Worm (Caenorhabditis elegans) whole organism, mixed stage, embryonic: ENCODE data around the gene thoc-5.

ENCODE experiments used
- blmp-1 ChIP-seq: fragments of 150-350 bp; optimal IDR thresholded peaks from 2 replicates; lab custom pipeline; 2014; ENCODE audit warnings: missing biosample characterization, missing genetic modification characterization
- drap-1 ChIP-seq: fragments of 200-800 bp; sonication (Bioruptor generic); optimal IDR thresholded peaks from 3 replicates; lab custom pipeline; 2018; ENCODE audit warnings: mild to moderate bottlenecking, missing genetic modification characterization, missing compliant biosample characterization
- elt-3 ChIP-seq: fragments of 150-350 bp; optimal IDR thresholded peaks from 2 replicates; lab custom pipeline; 2014; ENCODE audit warnings: missing biosample characterization, missing genetic modification characterization
- lsy-2 ChIP-seq: fragments of 150-350 bp; optimal IDR thresholded peaks from 2 replicates; lab custom pipeline; 2014; ENCODE audit warnings: missing biosample characterization, missing genetic modification characterization
- mep-1 ChIP-seq: fragments of 150-350 bp; optimal IDR thresholded peaks from 2 replicates; lab custom pipeline; 2017; ENCODE audit warnings: missing biosample characterization, missing genetic modification reagents, missing genetic modification characterization, inconsistent platforms
- nhr-28 ChIP-seq: fragments of 150-350 bp; optimal IDR thresholded peaks from 2 replicates; lab custom pipeline; 2014; ENCODE audit warnings: missing biosample characterization, missing genetic modification characterization
- snpc-4 ChIP-seq: fragments of 150-350 bp; optimal IDR thresholded peaks from 2 replicates; lab custom pipeline; 2014; ENCODE audit warnings: missing biosample characterization, missing genetic modification characterization
- unc-39 ChIP-seq: fragments of 150-350 bp; optimal IDR thresholded peaks from 2 replicates; lab custom pipeline; 2014; ENCODE audit warnings: missing biosample characterization, missing genetic modification characterization
- unc-62 ChIP-seq: fragments of 150-350 bp; optimal IDR thresholded peaks from 2 replicates; lab custom pipeline; 2014; ENCODE audit warnings: missing biosample characterization, missing genetic modification reagents, missing genetic modification characterization

- no peak for TF ChIP-seq unc-62 (GFP tag; lab: Kevin White, UChicago)
- no peak for TF ChIP-seq blmp-1 (tag; lab: Kevin White, UChicago)
- TF ChIP-seq unc-39 (tag; lab: Kevin White, UChicago): no peak
- no peak for TF ChIP-seq snpc-4 (tag; lab: Kevin White, UChicago)
- TF ChIP-seq lsy-2 (tag; lab: Kevin White, UChicago): no peak
- no peak for TF ChIP-seq mep-1 (tag; lab: Kevin White, UChicago)
- TF ChIP-seq nhr-28 (tag; lab: Kevin White, UChicago): no peak
- no peak for TF ChIP-seq elt-3
- no peak for TF ChIP-seq drap-1 (GFP tag; lab: Kevin White, UChicago)
Observed at ce11 chrIII:5375001-5375532, 25.9 kb upstream of the thoc-5 start.
